Worm (Caenorhabditis elegans) whole organism, L2 larva: ENCODE results near the gene srg-16.

Source experiments
- C34F6.9 ChIP-seq: fragments of 150-350 bp; optimal IDR thresholded peaks from 2 replicates; lab custom pipeline; 2014; ENCODE audit warnings: missing biosample characterization, missing genetic modification characterization
- Y55F3AM.14 ChIP-seq: fragments of 200-800 bp; sonication (Bioruptor generic); optimal IDR thresholded peaks from 2 replicates; lab custom pipeline; 2018; ENCODE audit warnings: mild to moderate bottlenecking, missing genetic modification characterization, missing compliant biosample characterization
- alr-1 ChIP-seq: fragments of 150-350 bp; optimal IDR thresholded peaks from 2 replicates; lab custom pipeline; 2014; ENCODE audit warnings: missing biosample characterization, missing genetic modification characterization
- aly-2 ChIP-seq: fragments of 150-350 bp; optimal IDR thresholded peaks from 2 replicates; lab custom pipeline; 2014; ENCODE audit warnings: missing biosample characterization, missing genetic modification characterization
- ama-1 ChIP-seq: fragments of 150-350 bp; optimal IDR thresholded peaks from 2 replicates; lab custom pipeline; 2018; ENCODE audit warnings: inconsistent platforms
- ceh-82 ChIP-seq: fragments of 150-350 bp; optimal IDR thresholded peaks from 2 replicates; lab custom pipeline; 2014; ENCODE audit warnings: missing biosample characterization, missing genetic modification characterization
- crh-2 ChIP-seq: sonication (generic microtip); optimal IDR thresholded peaks from 2 replicates; lab custom pipeline; 2017; ENCODE audit warnings: missing biosample characterization, missing genetic modification characterization
- dmd-4 ChIP-seq: sonication (generic microtip); optimal IDR thresholded peaks from 2 replicates; lab custom pipeline; 2017; ENCODE audit warnings: missing biosample characterization, missing genetic modification characterization
- egl-27 ChIP-seq: sonication (generic microtip); optimal IDR thresholded peaks from 3 replicates; lab custom pipeline; 2017; ENCODE audit warnings: missing biosample characterization, missing genetic modification reagents, missing genetic modification characterization
- elt-1 ChIP-seq: fragments of 150-350 bp; optimal IDR thresholded peaks from 2 replicates; lab custom pipeline; 2014; ENCODE audit warnings: missing biosample characterization, missing genetic modification characterization
- fos-1 ChIP-seq: fragments of 150-350 bp; optimal IDR thresholded peaks from 2 replicates; lab custom pipeline; 2014; ENCODE audit warnings: missing biosample characterization, missing genetic modification characterization
- gmeb-1 ChIP-seq: fragments of 150-350 bp; optimal IDR thresholded peaks from 2 replicates; lab custom pipeline; 2014; ENCODE audit warnings: missing biosample characterization, missing genetic modification characterization
- lin-11 ChIP-seq: fragments of 150-350 bp; sonication (generic microtip); optimal IDR thresholded peaks from 2 replicates; lab custom pipeline; 2014; ENCODE audit warnings: missing biosample characterization, missing genetic modification characterization, inconsistent platforms, mixed read lengths
- lin-39 ChIP-seq: fragments of 150-350 bp; optimal IDR thresholded peaks from 2 replicates; lab custom pipeline; 2014; ENCODE audit warnings: missing biosample characterization, missing genetic modification reagents, missing genetic modification characterization
- mab-5 ChIP-seq: fragments of 150-350 bp; optimal IDR thresholded peaks from 2 replicates; lab custom pipeline; 2014; ENCODE audit warnings: missing biosample characterization, missing genetic modification characterization
- mbf-1 ChIP-seq: sonication (generic microtip); optimal IDR thresholded peaks from 2 replicates; lab custom pipeline; 2017; ENCODE audit warnings: missing biosample characterization, missing genetic modification characterization
- mdl-1 ChIP-seq, 2 experiments: fragments of 150-350 bp in 1 of 2; sonication (generic microtip) in 1 of 2; optimal IDR thresholded peaks; 2 replicates each; lab custom pipeline; 2017; ENCODE audit warnings: missing biosample characterization in 2 of 2, missing genetic modification characterization in 2 of 2
- nhr-21 ChIP-seq: fragments of 150-350 bp; optimal IDR thresholded peaks from 2 replicates; lab custom pipeline; 2014; ENCODE audit warnings: missing biosample characterization, missing genetic modification characterization
- nhr-23 ChIP-seq: fragments of 150-350 bp; optimal IDR thresholded peaks from 2 replicates; lab custom pipeline; 2014; ENCODE audit warnings: missing biosample characterization, missing genetic modification reagents, missing genetic modification characterization
- nhr-25 ChIP-seq: fragments of 150-350 bp; sonication (generic microtip); optimal IDR thresholded peaks from 3 replicates; lab custom pipeline; 2014; ENCODE audit warnings: missing biosample characterization, missing genetic modification characterization
- nhr-6 ChIP-seq: fragments of 150-350 bp; optimal IDR thresholded peaks from 2 replicates; lab custom pipeline; 2014; ENCODE audit warnings: missing biosample characterization, missing genetic modification characterization
- nhr-77 ChIP-seq: fragments of 150-350 bp; optimal IDR thresholded peaks from 2 replicates; lab custom pipeline; 2014; ENCODE audit warnings: missing biosample characterization, missing genetic modification characterization
- peb-1 ChIP-seq: fragments of 150-350 bp; optimal IDR thresholded peaks from 2 replicates; lab custom pipeline; 2014; ENCODE audit warnings: missing biosample characterization, missing genetic modification characterization
- sem-4 ChIP-seq: fragments of 150-350 bp; optimal IDR thresholded peaks from 2 replicates; lab custom pipeline; 2014; ENCODE audit warnings: missing biosample characterization, missing genetic modification reagents, missing genetic modification characterization
- sma-3 ChIP-seq: sonication (generic microtip); optimal IDR thresholded peaks from 2 replicates; lab custom pipeline; 2016; ENCODE audit warnings: missing genetic modification reagents, missing genetic modification characterization, missing compliant biosample characterization
- sma-9 ChIP-seq, 2 experiments: fragments of 150-350 bp in 1 of 2; sonication (generic microtip) in 1 of 2; optimal IDR thresholded peaks; 2 replicates each; lab custom pipeline; 2014 to 2016; ENCODE audit warnings: missing genetic modification characterization in 2 of 2, mild to moderate bottlenecking in 1 of 2, missing biosample characterization in 1 of 2, missing compliant biosample characterization in 1 of 2, missing genetic modification reagents in 1 of 2, moderate library complexity in 1 of 2
- snpc-4 ChIP-seq: fragments of 150-350 bp; optimal IDR thresholded peaks from 2 replicates; lab custom pipeline; 2014; ENCODE audit warnings: missing biosample characterization, missing genetic modification characterization
- unc-39 ChIP-seq: fragments of 150-350 bp; optimal IDR thresholded peaks from 2 replicates; lab custom pipeline; 2014; ENCODE audit warnings: missing biosample characterization, missing genetic modification characterization
- unc-55 ChIP-seq: fragments of 150-350 bp; sonication (generic microtip); optimal IDR thresholded peaks from 3 replicates; lab custom pipeline; 2014; ENCODE audit warnings: missing biosample characterization, missing genetic modification reagents, missing genetic modification characterization
- unc-62 ChIP-seq: fragments of 150-350 bp; optimal IDR thresholded peaks from 2 replicates; lab custom pipeline; 2014; ENCODE audit warnings: missing biosample characterization, missing genetic modification reagents, missing genetic modification characterization
- zag-1 ChIP-seq: fragments of 150-350 bp; optimal IDR thresholded peaks from 2 replicates; lab custom pipeline; 2014; ENCODE audit warnings: missing biosample characterization, missing genetic modification characterization
- ztf-1 ChIP-seq: fragments of 200-800 bp; sonication (Bioruptor generic); conservative IDR thresholded peaks from 2 replicates; pipeline ENCODE4 v1.3.6; 2022; ENCODE audit warnings: missing genetic modification characterization, missing compliant biosample characterization
- ztf-11 ChIP-seq: sonication (generic microtip); optimal IDR thresholded peaks from 2 replicates; lab custom pipeline; 2017; ENCODE audit warnings: missing biosample characterization, missing genetic modification characterization

Gene srg-16

DNA sequence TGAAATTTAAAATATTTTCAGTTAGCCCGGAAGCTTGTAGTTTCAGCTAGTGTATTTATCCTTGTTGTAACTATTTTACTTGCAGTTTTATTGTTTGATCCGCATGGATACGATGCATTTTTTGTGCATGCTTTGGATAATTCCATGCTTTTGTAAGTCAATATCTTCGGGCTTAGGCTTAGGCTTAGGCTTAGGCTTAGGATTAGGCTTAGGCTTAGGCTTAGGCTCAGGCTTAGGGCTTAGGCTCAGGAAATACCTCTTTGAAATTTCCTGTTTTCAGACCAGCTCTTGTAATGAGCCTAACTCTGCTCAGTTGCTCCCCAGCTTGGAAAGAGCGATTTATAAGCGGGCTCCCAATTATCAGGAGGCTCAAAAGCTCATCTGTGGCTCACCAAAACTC, at the start of gene srg-16:
Gene srg-16 (plus strand): TSS at position 87 of the 400 bp plus-strand sequence.
- no peak for TF ChIP-seq dmd-4 (tag; lab: Kevin White, UChicago)
- TF ChIP-seq elt-1 (tag; lab: Kevin White, UChicago), result no peak
- no peak for TF ChIP-seq lin-39 (tag; lab: Kevin White, UChicago)
- TF ChIP-seq nhr-6, result no peak
- TF ChIP-seq mab-5, result no peak
- TF ChIP-seq egl-27 (tag; lab: Kevin White, UChicago), result no peak

DNA sequence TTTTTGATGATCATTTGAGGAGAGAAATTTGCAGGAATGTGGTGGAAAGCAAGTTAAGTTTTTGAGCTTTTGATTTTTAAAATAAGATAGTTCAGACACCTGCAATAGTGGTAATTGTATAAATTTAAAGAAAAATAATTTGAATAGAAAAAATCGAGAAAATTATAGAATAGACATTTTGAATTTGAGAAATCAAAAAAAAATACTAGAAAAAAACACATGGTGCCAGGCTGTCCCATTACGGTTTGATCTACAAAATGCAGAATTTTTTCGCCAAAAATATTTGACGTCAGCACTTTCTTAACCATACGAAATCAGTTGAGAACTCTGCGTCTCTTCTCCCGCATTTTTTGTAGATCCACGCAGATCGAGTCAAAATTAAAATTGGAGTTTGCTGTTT, 49.4 kb upstream of the srg-16 start, which contains the start of gene sre-27:
Gene sre-27 (minus strand): TSS at position 101 of the 400 bp plus-strand sequence.
- no peak for TF ChIP-seq nhr-25 (tag; lab: Kevin White, UChicago)

DNA sequence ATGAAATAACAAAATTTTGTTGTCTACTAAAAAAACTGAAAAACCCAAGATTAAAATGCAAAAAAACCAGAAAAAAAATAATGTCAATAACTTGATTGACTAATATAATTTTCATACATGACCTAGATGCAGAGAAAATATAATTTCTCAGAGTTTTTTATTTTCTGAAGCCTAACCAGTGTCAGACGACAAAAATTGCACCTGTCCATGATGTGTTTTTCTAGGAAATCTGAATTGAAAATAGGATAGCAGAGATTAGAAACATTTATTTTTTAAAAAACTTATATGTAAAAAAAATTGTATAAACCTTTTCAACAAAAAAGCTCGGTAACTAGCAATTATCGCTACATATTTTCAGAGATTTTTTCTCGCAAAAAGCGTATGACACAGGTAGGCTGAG, 48.9 kb upstream of the srg-16 start:
- TF ChIP-seq sma-9 (GFP tag; optimal IDR thresholded peaks at IDR 0.05; lab: Kevin White, UChicago) (peak; percentile 10), sma-9 (tag; optimal IDR thresholded peaks at IDR 0.05; lab: Kevin White, UChicago) (no peak), snpc-4 (tag; lab: Kevin White, UChicago) (no peak)

ce11 chrII:12420486-12420885, 46.4 kb upstream of the srg-16 start, which contains the start of gene sre-26:
sre-26 (minus strand) TSS chrII:12420586.
- TF ChIP-seq nhr-77 (tag; lab: Kevin White, UChicago) (no peak), peb-1 (no peak), zag-1 (tag; lab: Kevin White, UChicago) (no peak)

ce11 chrII:12425644-12426222, 41.2 kb upstream of the srg-16 start, which contains the start of gene daf-22:
daf-22 (minus strand) TSS chrII:12425694.
- TF ChIP-seq alr-1 (tag; lab: Kevin White, UChicago) (no peak), C34F6.9 (tag; lab: Kevin White, UChicago) (no peak), nhr-21 (tag; lab: Kevin White, UChicago) (no peak), crh-2 (peak; percentile 59), gmeb-1 (tag; lab: Kevin White, UChicago) (peak; percentile 37), fos-1 (tag; lab: Kevin White, UChicago) (peak; percentile 65), sma-3 (GFP tag; lab: Kevin White, UChicago) (peak; percentile 28), sma-9 (GFP tag; optimal IDR thresholded peaks at IDR 0.05; lab: Kevin White, UChicago) (peak; percentile 57), sma-9 (tag; optimal IDR thresholded peaks at IDR 0.05; lab: Kevin White, UChicago) (no peak)

DNA sequence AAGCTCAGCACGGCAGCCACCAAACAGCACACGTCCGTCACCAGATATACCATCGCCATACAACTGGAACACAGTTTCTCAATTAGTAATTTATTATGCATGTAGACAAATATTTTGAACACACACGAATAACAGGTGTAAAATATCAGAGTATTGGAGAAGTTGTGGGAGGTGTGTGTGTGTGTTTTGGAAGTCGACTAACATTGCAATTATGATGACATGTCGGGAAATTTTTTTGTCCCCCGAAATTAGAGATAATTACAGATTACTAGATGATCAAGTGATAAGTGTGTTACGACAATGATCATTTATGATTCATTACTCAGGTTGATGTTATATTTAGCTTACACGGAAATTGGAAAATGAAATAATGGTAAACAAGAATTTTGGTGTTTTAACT, 37.2 kb upstream of the srg-16 start, which contains the start of gene Y57A10C.8:
Gene Y57A10C.8 (minus strand): TSS at position 101 of the 400 bp plus-strand sequence.
- no peak for TF ChIP-seq nhr-25 (tag; lab: Kevin White, UChicago)
- no peak for TF ChIP-seq mbf-1
- no peak for TF ChIP-seq nhr-23 (tag; lab: Kevin White, UChicago)
- no peak for TF ChIP-seq aly-2 (tag; lab: Kevin White, UChicago)
- TF ChIP-seq mdl-1 (tag; optimal IDR thresholded peaks at IDR 0.05; lab: Kevin White, UChicago), result no peak
- no peak for TF ChIP-seq Y55F3AM.14 (GFP tag; lab: Kevin White, UChicago)
- TF ChIP-seq unc-55 (GFP tag; lab: Kevin White, UChicago), result no peak
- no peak for TF ChIP-seq unc-39 (tag; lab: Kevin White, UChicago)
- no peak for TF ChIP-seq lin-39 (tag; lab: Kevin White, UChicago)
- no peak for TF ChIP-seq egl-27 (tag; lab: Kevin White, UChicago)
- no peak for TF ChIP-seq ceh-82
- TF ChIP-seq ama-1 (lab: Kevin White, UChicago), result no peak
- no peak for TF ChIP-seq sem-4 (tag; lab: Kevin White, UChicago)
- TF ChIP-seq ztf-1 (GFP tag; lab: Robert Waterston, UW), result no peak
- no peak for TF ChIP-seq fos-1 (tag; lab: Kevin White, UChicago)
- TF ChIP-seq nhr-6, result no peak

DNA sequence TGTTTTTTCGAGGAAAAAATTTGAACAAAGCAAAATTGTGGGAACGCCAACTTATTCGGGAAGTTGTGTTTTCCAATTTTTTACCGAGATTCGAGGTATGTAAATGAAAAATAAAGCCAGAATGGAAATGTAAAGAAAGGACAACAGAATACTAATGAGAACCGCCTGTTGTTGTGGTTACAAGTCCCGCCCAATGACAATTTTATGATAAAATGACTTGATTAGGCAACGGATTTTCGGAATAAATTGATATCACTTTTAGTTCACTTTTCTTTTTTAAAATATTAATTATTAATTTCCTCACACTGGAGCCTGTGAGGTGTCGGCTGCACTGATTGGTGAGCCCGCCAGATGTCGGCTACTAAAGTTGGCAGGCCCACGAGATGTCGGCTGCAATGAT, 34.6 kb upstream of the srg-16 start, which contains the start of gene dct-12:
Gene dct-12 (minus strand): TSS at position 101 of the 400 bp plus-strand sequence.
- no peak for TF ChIP-seq unc-62 (GFP tag; lab: Kevin White, UChicago)
- no peak for TF ChIP-seq lin-11 (tag; lab: Kevin White, UChicago)
- no peak for TF ChIP-seq ztf-11 (tag; lab: Kevin White, UChicago)
- no peak for TF ChIP-seq peb-1
- TF ChIP-seq C34F6.9 (tag; lab: Kevin White, UChicago), result no peak
- TF ChIP-seq ama-1 (lab: Kevin White, UChicago), result no peak
- TF ChIP-seq sem-4 (tag; lab: Kevin White, UChicago), result no peak
- TF ChIP-seq mdl-1 (tag; optimal IDR thresholded peaks at IDR 0.05; lab: Kevin White, UChicago), result no peak
- no peak for TF ChIP-seq sma-3 (GFP tag; lab: Kevin White, UChicago)
